Fruit fly (Drosophila melanogaster): ENCODE measurements around the gene Pfdn1.

Pfdn1 gene

dm6 chr2L:6065823-6066222 lies 3.1 kb upstream of the Pfdn1 start, which contains the start of the genes Fbw5 and CG9147 (continued):
- TF ChIP-seq maf-S (GFP tag; optimal IDR thresholded peaks at IDR 0.05): peak; percentile 99
- TF ChIP-seq CG11696 (GFP tag; IDR thresholded peaks at IDR 0.05): peak; percentile 96
- no peak for TF ChIP-seq Dfd (GFP tag; optimal IDR thresholded peaks at IDR 0.05)
- TF ChIP-seq CG17328 (GFP tag; IDR thresholded peaks at IDR 0.05): peak; percentile 100
- peak; percentile 95 for TF ChIP-seq CG10274 (GFP tag; optimal IDR thresholded peaks at IDR 0.05)
- peak; percentile 97 for TF ChIP-seq MTF-1 (GFP tag; optimal IDR thresholded peaks at IDR 0.05; ENCODE audit: borderline replicate concordance)
- peak; percentile 100 for TF ChIP-seq CG7839 (tag; optimal IDR thresholded peaks at IDR 0.05)
- peak; percentile 97 for TF ChIP-seq CG9437 (GFP tag; optimal IDR thresholded peaks at IDR 0.05)
- peak; percentile 97 for TF ChIP-seq toy (GFP tag; IDR thresholded peaks at IDR 0.05)
- TF ChIP-seq Mrtf (GFP tag; IDR thresholded peaks at IDR 0.05): peak; percentile 99
- TF ChIP-seq CG6254 (GFP tag; optimal IDR thresholded peaks at IDR 0.05): peak; percentile 95
- peak; percentile 99 for TF ChIP-seq CG1529 (GFP tag; optimal IDR thresholded peaks at IDR 0.05)
- TF ChIP-seq ERR (GFP tag; optimal IDR thresholded peaks at IDR 0.05): peak; percentile 99
- TF ChIP-seq CG11398 (GFP tag; optimal IDR thresholded peaks at IDR 0.05): peak; percentile 99
- peak; percentile 96 for TF ChIP-seq CkIIα-i1 (GFP tag; IDR thresholded peaks at IDR 0.05)
- peak; percentile 100 for TF ChIP-seq dpn (GFP tag; optimal IDR thresholded peaks at IDR 0.05)
- TF ChIP-seq CG7372 (GFP tag; IDR thresholded peaks at IDR 0.05): peak; percentile 99
- TF ChIP-seq jumu (GFP tag; optimal IDR thresholded peaks at IDR 0.05): peak; percentile 99
- peak; percentile 62; the same call in 1 of the 2 replicates for TF ChIP-seq sna (GFP tag; IDR thresholded peaks at IDR 0.05; ENCODE audit: partially characterized antibody)
- TF ChIP-seq pzg (GFP tag; optimal IDR thresholded peaks at IDR 0.05): peak; percentile 71
- peak in 1 of 2 experiments; percentile 70 for TF ChIP-seq eve (GFP tag; optimal IDR thresholded peaks at IDR 0.05)
- peak; percentile 100 for TF ChIP-seq CG2120 (GFP tag; optimal IDR thresholded peaks at IDR 0.05)
- peak; percentile 100 for TF ChIP-seq slbo (GFP tag; IDR thresholded peaks at IDR 0.05)
- TF ChIP-seq CG13624 (GFP tag; optimal IDR thresholded peaks at IDR 0.05): peak; percentile 100
- TF ChIP-seq hbn (GFP tag; IDR thresholded peaks at IDR 0.05; ENCODE audit: partially characterized antibody): 0 out of 2 replicates have a peak, but pooled peaks have one; percentile 51
- peak; percentile 99 for TF ChIP-seq CG11093 (GFP tag; IDR thresholded peaks at IDR 0.05)
- peak; percentile 100 for TF ChIP-seq CG13424 (tag; optimal IDR thresholded peaks at IDR 0.05)
- peak; percentile 92 for TF ChIP-seq Deaf1 (tag; optimal IDR thresholded peaks at IDR 0.05)
- TF ChIP-seq CG17361 (GFP tag; IDR thresholded peaks at IDR 0.05): peak; percentile 99
- peak; percentile 100 for TF ChIP-seq ara (GFP tag; IDR thresholded peaks at IDR 0.05)
- TF ChIP-seq fd96Cb (tag; optimal IDR thresholded peaks at IDR 0.05): peak; percentile 100
- peak; percentile 100 for TF ChIP-seq Hmr (GFP tag; optimal IDR thresholded peaks at IDR 0.05)
- TF ChIP-seq Pdp1 (GFP tag; optimal IDR thresholded peaks at IDR 0.05): peak; percentile 99 to 100
- TF ChIP-seq HLH3B (GFP tag; IDR thresholded peaks at IDR 0.05): peak; percentile 100
- TF ChIP-seq bowl (GFP tag; IDR thresholded peaks at IDR 0.05): peak; percentile 98
- TF ChIP-seq gsb (GFP tag; IDR thresholded peaks at IDR 0.05): peak; percentile 99
- peak; percentile 98 for TF ChIP-seq gcm2 (GFP tag; optimal IDR thresholded peaks at IDR 0.05)
- TF ChIP-seq salm (tag; optimal IDR thresholded peaks at IDR 0.05): peak; percentile 99
- peak; percentile 100 for TF ChIP-seq Chrac-16 (GFP tag; optimal IDR thresholded peaks at IDR 0.05)
- peak; percentile 99 for TF ChIP-seq pnt (GFP tag; optimal IDR thresholded peaks at IDR 0.05)
- no peak for TF ChIP-seq CG2129 (GFP tag; IDR thresholded peaks at IDR 0.05; ENCODE audit: partially characterized antibody)
- peak; percentile 94 for TF ChIP-seq CG11560 (tag; IDR thresholded peaks at IDR 0.05)
- TF ChIP-seq amos (GFP tag; IDR thresholded peaks at IDR 0.05; ENCODE audit: partially characterized antibody): peak; percentile 52; the same call in 1 of the 2 replicates
- TF ChIP-seq bigmax (GFP tag; optimal IDR thresholded peaks at IDR 0.05): peak; percentile 81
- peak; percentile 59 for TF ChIP-seq unc-4 (GFP tag; IDR thresholded peaks at IDR 0.05; ENCODE audit: partially characterized antibody)
- peak; percentile 63; the same call in 1 of the 3 replicates for TF ChIP-seq CG6791 (GFP tag; IDR thresholded peaks at IDR 0.05; ENCODE audit: partially characterized antibody)
- peak; percentile 99 for TF ChIP-seq zen (tag; optimal IDR thresholded peaks at IDR 0.05)
- peak; percentile 99 for TF ChIP-seq NK7.1 (GFP tag; optimal IDR thresholded peaks at IDR 0.05)
- TF ChIP-seq CG1792 (GFP tag; optimal IDR thresholded peaks at IDR 0.05): peak; percentile 99
- TF ChIP-seq Tbp (GFP tag; optimal IDR thresholded peaks at IDR 0.05): no peak

Data from whole organism, embryonic.